Worm (Caenorhabditis elegans): ENCODE data around the gene C15F1.5.

ce11 chrII:6989830-6990287 is 19.4 kb upstream of the C15F1.5 start, which contains the start of gene C15F1.1:
- no peak for TF ChIP-seq sox-4 (tag; optimal IDR thresholded peaks at IDR 0.05)
- TF ChIP-seq skn-1 (tag; optimal IDR thresholded peaks at IDR 0.05) = no peak
- no peak for TF ChIP-seq isw-1 (GFP tag; IDR thresholded peaks at IDR 0.05)
- no peak for TF ChIP-seq sptf-1 (tag; optimal IDR thresholded peaks at IDR 0.05)
- TF ChIP-seq Y116A8C.19 (tag; optimal IDR thresholded peaks at IDR 0.05; ENCODE audit: borderline replicate concordance) = no peak
- TF ChIP-seq aly-2 (tag; optimal IDR thresholded peaks at IDR 0.05) = no peak
- TF ChIP-seq nhr-11 (tag; optimal IDR thresholded peaks at IDR 0.05) = no peak
- TF ChIP-seq nhr-20 (tag; optimal IDR thresholded peaks at IDR 0.05) = no peak

All from whole organism, L1 larva.